Worm (Caenorhabditis elegans): ENCODE measurements around the gene R05D3.3.
"Not testable (repeated sequence)": the region's sequence is repeated elsewhere in the genome, so short reads cannot be mapped to it uniquely, and the experiment has no call there.

ce11 chrIII:8344283-8344682, 19.5 kb upstream of the R05D3.3 start, which contains the start of gene ZC262.7:
- not testable (repeated sequence) for TF ChIP-seq ces-1 (GFP tag; optimal IDR thresholded peaks at IDR 0.05); snpc-4 (tag; optimal IDR thresholded peaks at IDR 0.05); lsy-2 (tag; optimal IDR thresholded peaks at IDR 0.05); elt-1 (tag; optimal IDR thresholded peaks at IDR 0.05; ENCODE audit: borderline replicate concordance, insufficient read depth); cnd-1 (tag; optimal IDR thresholded peaks at IDR 0.05); nhr-237 (tag; optimal IDR thresholded peaks at IDR 0.05); nhr-12 (tag; optimal IDR thresholded peaks at IDR 0.05); mep-1 (tag; optimal IDR thresholded peaks at IDR 0.05); mls-2 (tag; optimal IDR thresholded peaks at IDR 0.05)

Measured in whole organism, mixed stage, embryonic.